Worm (Caenorhabditis elegans) whole organism, mixed stage, embryonic: ENCODE results near the gene fbxa-18.

Experiments used
- M03D4.4 ChIP-seq: sonication (generic microtip); optimal IDR thresholded peaks from 2 replicates; lab custom pipeline; 2017; ENCODE audit warnings: mild to moderate bottlenecking, missing genetic modification characterization, missing compliant biosample characterization
- blmp-1 ChIP-seq: fragments of 150-350 bp; optimal IDR thresholded peaks from 2 replicates; lab custom pipeline; 2014; ENCODE audit warnings: missing biosample characterization, missing genetic modification characterization
- ceh-39 ChIP-seq: fragments of 150-350 bp; optimal IDR thresholded peaks from 2 replicates; lab custom pipeline; 2014; ENCODE audit warnings: missing biosample characterization, missing genetic modification characterization
- ceh-43 ChIP-seq: fragments of 200-800 bp; sonication (Bioruptor generic); optimal IDR thresholded peaks from 2 replicates; lab custom pipeline; 2018; ENCODE audit warnings: mild to moderate bottlenecking, missing genetic modification characterization, moderate library complexity, missing compliant biosample characterization
- ceh-83 ChIP-seq: fragments of 200-800 bp; sonication (Bioruptor generic); optimal IDR thresholded peaks from 2 replicates; lab custom pipeline; 2018; ENCODE audit warnings: mild to moderate bottlenecking, missing genetic modification characterization, missing compliant biosample characterization
- ces-1 ChIP-seq: fragments of 150-350 bp; optimal IDR thresholded peaks from 2 replicates; lab custom pipeline; 2014; ENCODE audit warnings: missing biosample characterization, missing genetic modification reagents, missing genetic modification characterization
- cnd-1 ChIP-seq: fragments of 200-800 bp; sonication (Bioruptor generic); optimal IDR thresholded peaks from 2 replicates; lab custom pipeline; 2018; ENCODE audit warnings: mild to moderate bottlenecking, missing genetic modification characterization, missing compliant biosample characterization
- elt-1 ChIP-seq: sonication (generic microtip); optimal IDR thresholded peaks from 2 replicates; lab custom pipeline; 2017; ENCODE audit warnings: missing genetic modification characterization, mild to moderate bottlenecking, missing compliant biosample characterization, antibody characterized with exemption, moderate library complexity, borderline replicate concordance; ENCODE audit not compliant: insufficient read depth
- elt-3 ChIP-seq: fragments of 150-350 bp; optimal IDR thresholded peaks from 2 replicates; lab custom pipeline; 2014; ENCODE audit warnings: missing biosample characterization, missing genetic modification characterization
- flh-1 ChIP-seq: fragments of 200-800 bp; sonication (Bioruptor generic); optimal IDR thresholded peaks from 2 replicates; lab custom pipeline; 2018; ENCODE audit warnings: mild to moderate bottlenecking, missing genetic modification characterization, moderate library complexity, missing compliant biosample characterization
- ham-2 ChIP-seq: fragments of 200-800 bp; sonication (Bioruptor generic); optimal IDR thresholded peaks from 2 replicates; lab custom pipeline; 2018; ENCODE audit warnings: mild to moderate bottlenecking, missing genetic modification characterization, missing compliant biosample characterization
- hlh-1 ChIP-seq: fragments of 150-350 bp; optimal IDR thresholded peaks from 2 replicates; lab custom pipeline; 2014; ENCODE audit warnings: missing biosample characterization, missing genetic modification reagents, missing genetic modification characterization
- lin-13 ChIP-seq: fragments of 150-350 bp; optimal IDR thresholded peaks from 2 replicates; lab custom pipeline; 2014; ENCODE audit warnings: missing biosample characterization, missing genetic modification characterization
- lin-32 ChIP-seq: fragments of 200-800 bp; sonication (Bioruptor generic); optimal IDR thresholded peaks from 2 replicates; lab custom pipeline; 2018; ENCODE audit warnings: mild to moderate bottlenecking, missing genetic modification characterization, missing compliant biosample characterization
- lsy-2 ChIP-seq: fragments of 150-350 bp; optimal IDR thresholded peaks from 2 replicates; lab custom pipeline; 2014; ENCODE audit warnings: missing biosample characterization, missing genetic modification characterization
- mep-1 ChIP-seq: fragments of 150-350 bp; optimal IDR thresholded peaks from 2 replicates; lab custom pipeline; 2017; ENCODE audit warnings: missing biosample characterization, missing genetic modification reagents, missing genetic modification characterization, inconsistent platforms
- mls-2 ChIP-seq: sonication (generic microtip); optimal IDR thresholded peaks from 2 replicates; lab custom pipeline; 2016; ENCODE audit warnings: mild to moderate bottlenecking, missing genetic modification characterization, moderate library complexity, missing compliant biosample characterization
- nhr-12 ChIP-seq: fragments of 150-350 bp; optimal IDR thresholded peaks from 2 replicates; lab custom pipeline; 2014; ENCODE audit warnings: missing biosample characterization, missing genetic modification characterization
- nhr-2 ChIP-seq: fragments of 150-350 bp; optimal IDR thresholded peaks from 2 replicates; lab custom pipeline; 2014; ENCODE audit warnings: missing biosample characterization, missing genetic modification characterization
- nhr-237 ChIP-seq: fragments of 150-350 bp; optimal IDR thresholded peaks from 2 replicates; lab custom pipeline; 2014; ENCODE audit warnings: missing biosample characterization, missing genetic modification characterization
- nhr-28 ChIP-seq: fragments of 150-350 bp; optimal IDR thresholded peaks from 2 replicates; lab custom pipeline; 2014; ENCODE audit warnings: missing biosample characterization, missing genetic modification characterization
- nhr-76 ChIP-seq: sonication (generic microtip); optimal IDR thresholded peaks from 2 replicates; lab custom pipeline; 2017; ENCODE audit warnings: missing biosample characterization, missing genetic modification characterization
- pha-4 ChIP-seq: fragments of 150-350 bp; optimal IDR thresholded peaks from 2 replicates; lab custom pipeline; 2018; ENCODE audit warnings: missing biosample characterization, missing genetic modification reagents, missing genetic modification characterization
- sem-2 ChIP-seq: fragments of 200-800 bp; sonication (Bioruptor generic); optimal IDR thresholded peaks from 2 replicates; lab custom pipeline; 2018; ENCODE audit warnings: mild to moderate bottlenecking, missing genetic modification characterization, missing compliant biosample characterization
- snpc-4 ChIP-seq: fragments of 150-350 bp; optimal IDR thresholded peaks from 2 replicates; lab custom pipeline; 2014; ENCODE audit warnings: missing biosample characterization, missing genetic modification characterization
- sptf-1 ChIP-seq: sonication (generic microtip); optimal IDR thresholded peaks from 2 replicates; lab custom pipeline; 2017; ENCODE audit warnings: mild to moderate bottlenecking, missing genetic modification characterization, moderate library complexity, missing compliant biosample characterization
- tbx-8 ChIP-seq: fragments of 200-800 bp; sonication (Bioruptor generic); optimal IDR thresholded peaks from 2 replicates; lab custom pipeline; 2018; ENCODE audit warnings: mild to moderate bottlenecking, missing genetic modification characterization, moderate library complexity, missing compliant biosample characterization
- unc-39 ChIP-seq: fragments of 150-350 bp; optimal IDR thresholded peaks from 2 replicates; lab custom pipeline; 2014; ENCODE audit warnings: missing biosample characterization, missing genetic modification characterization
- unc-62 ChIP-seq: fragments of 150-350 bp; optimal IDR thresholded peaks from 2 replicates; lab custom pipeline; 2014; ENCODE audit warnings: missing biosample characterization, missing genetic modification reagents, missing genetic modification characterization
- zip-8 ChIP-seq: fragments of 150-350 bp; optimal IDR thresholded peaks from 2 replicates; lab custom pipeline; 2014; ENCODE audit warnings: missing biosample characterization, missing genetic modification characterization
- ztf-11 ChIP-seq: fragments of 150-350 bp; optimal IDR thresholded peaks from 2 replicates; lab custom pipeline; 2014; ENCODE audit warnings: missing biosample characterization, missing genetic modification characterization

Gene fbxa-18

DNA sequence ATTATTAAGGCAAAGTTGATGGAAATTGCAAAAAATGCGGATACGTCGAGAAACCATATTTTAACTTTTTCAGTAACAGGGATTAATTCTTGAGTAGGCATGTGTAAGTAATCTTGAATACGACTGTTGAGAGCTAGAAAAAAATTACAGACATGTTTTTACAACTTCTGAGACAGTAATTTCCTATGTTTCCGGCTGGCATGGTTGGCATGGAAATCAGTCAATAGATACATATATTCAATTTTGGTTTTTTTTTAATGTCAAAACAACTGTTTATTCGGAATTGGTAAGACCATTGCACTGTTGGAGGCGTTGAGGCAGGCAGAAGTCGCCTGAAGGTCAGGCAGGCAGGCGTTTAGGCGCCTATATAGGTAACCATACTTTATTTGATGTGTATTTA lies 10.9 kb downstream of the fbxa-18 start, which contains the start of gene str-254:
Gene str-254, minus strand, starts transcription at position 101 of the 400 bp plus-strand sequence.
- TF ChIP-seq elt-3 (tag; lab: Kevin White, UChicago) (no peak), blmp-1 (tag; lab: Kevin White, UChicago) (no peak), nhr-237 (tag; lab: Kevin White, UChicago) (no peak), nhr-2 (tag; lab: Kevin White, UChicago) (no peak), ceh-83 (GFP tag; lab: Kevin White, UChicago) (no peak), zip-8 (tag; lab: Kevin White, UChicago) (no peak), flh-1 (no peak), snpc-4 (tag; lab: Kevin White, UChicago) (no peak), sem-2 (no peak), tbx-8 (GFP tag; lab: Kevin White, UChicago) (no peak), nhr-28 (tag; lab: Kevin White, UChicago) (no peak), M03D4.4 (tag; lab: Kevin White, UChicago) (no peak), pha-4 (tag; lab: Kevin White, UChicago) (no peak), lin-32 (GFP tag; lab: Kevin White, UChicago) (no peak), lin-13 (no peak), hlh-1 (tag; lab: Kevin White, UChicago) (no peak)

DNA sequence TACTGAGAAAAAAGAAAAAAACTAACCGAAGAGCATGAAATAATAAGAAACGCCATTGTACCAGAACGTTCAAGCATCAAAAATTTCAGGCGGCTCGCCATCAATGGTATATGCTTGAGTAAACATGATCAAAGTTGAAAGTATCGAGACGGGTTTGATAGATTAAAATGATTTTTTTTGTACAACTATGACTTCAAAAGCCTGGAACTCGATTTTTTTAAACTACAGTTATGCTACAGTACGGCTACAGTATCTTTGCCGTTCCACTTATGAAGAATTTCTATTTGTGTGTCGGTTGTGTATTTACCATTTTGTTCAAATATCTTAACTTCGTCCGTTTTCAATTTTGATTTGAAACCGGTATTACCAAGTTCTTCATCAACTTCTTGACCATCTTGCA lies 12.6 kb downstream of the fbxa-18 start, which contains the start of gene str-97:
Gene str-97, minus strand, starts transcription at position 101 of the 400 bp plus-strand sequence.
- TF ChIP-seq sptf-1 (tag; lab: Kevin White, UChicago) (no peak), ceh-39 (no peak), zip-8 (tag; lab: Kevin White, UChicago) (no peak), pha-4 (tag; lab: Kevin White, UChicago) (no peak), ceh-43 (no peak), nhr-28 (tag; lab: Kevin White, UChicago) (no peak), elt-1 (tag; lab: Kevin White, UChicago) (no peak), lin-32 (GFP tag; lab: Kevin White, UChicago) (no peak), ces-1 (no peak), mep-1 (tag; lab: Kevin White, UChicago) (no peak), sem-2 (no peak), cnd-1 (tag; lab: Kevin White, UChicago) (no peak), blmp-1 (tag; lab: Kevin White, UChicago) (no peak), ztf-11 (no peak), nhr-76 (tag; lab: Kevin White, UChicago) (no peak), unc-39 (tag; lab: Kevin White, UChicago) (no peak), snpc-4 (tag; lab: Kevin White, UChicago) (no peak)

DNA sequence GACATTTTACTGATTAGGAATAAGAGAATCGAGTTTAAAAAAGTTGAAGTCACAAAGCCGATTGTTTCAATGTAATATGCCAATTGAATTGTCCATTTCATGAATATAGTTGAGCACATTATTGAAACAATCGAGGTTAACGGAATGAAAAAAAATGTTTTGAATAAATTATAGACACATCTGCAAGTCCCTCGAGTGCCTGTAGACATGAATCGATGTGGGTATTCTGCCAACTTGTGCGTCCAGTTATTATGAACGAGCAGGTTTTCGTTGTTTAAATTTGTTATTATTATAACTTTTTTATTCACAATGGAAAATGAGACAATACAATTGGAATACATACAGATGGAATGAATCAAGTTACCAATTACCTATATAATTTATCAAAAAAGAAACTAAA lies 15.9 kb downstream of the fbxa-18 start, which contains the start of gene str-99:
Gene str-99, minus strand, starts transcription at position 101 of the 400 bp plus-strand sequence.
- no peak for TF ChIP-seq nhr-76 (tag; lab: Kevin White, UChicago)
- no peak for TF ChIP-seq elt-3 (tag; lab: Kevin White, UChicago)
- no peak for TF ChIP-seq unc-62
- no peak for TF ChIP-seq snpc-4 (tag; lab: Kevin White, UChicago)
- TF ChIP-seq mls-2 (tag; lab: Kevin White, UChicago), result no peak
- TF ChIP-seq sem-2, result no peak
- no peak for TF ChIP-seq ceh-83 (GFP tag; lab: Kevin White, UChicago)
- no peak for TF ChIP-seq flh-1
- no peak for TF ChIP-seq cnd-1 (tag; lab: Kevin White, UChicago)
- TF ChIP-seq nhr-12, result no peak
- TF ChIP-seq nhr-28 (tag; lab: Kevin White, UChicago), result no peak
- no peak for TF ChIP-seq lin-32 (GFP tag; lab: Kevin White, UChicago)
- no peak for TF ChIP-seq ham-2 (GFP tag; lab: Kevin White, UChicago)
- no peak for TF ChIP-seq M03D4.4 (tag; lab: Kevin White, UChicago)
- TF ChIP-seq ceh-43, result no peak
- TF ChIP-seq pha-4 (tag; lab: Kevin White, UChicago), result no peak
- TF ChIP-seq unc-39 (tag; lab: Kevin White, UChicago), result no peak
- no peak for TF ChIP-seq hlh-1 (tag; lab: Kevin White, UChicago)
- TF ChIP-seq lsy-2, result no peak

DNA sequence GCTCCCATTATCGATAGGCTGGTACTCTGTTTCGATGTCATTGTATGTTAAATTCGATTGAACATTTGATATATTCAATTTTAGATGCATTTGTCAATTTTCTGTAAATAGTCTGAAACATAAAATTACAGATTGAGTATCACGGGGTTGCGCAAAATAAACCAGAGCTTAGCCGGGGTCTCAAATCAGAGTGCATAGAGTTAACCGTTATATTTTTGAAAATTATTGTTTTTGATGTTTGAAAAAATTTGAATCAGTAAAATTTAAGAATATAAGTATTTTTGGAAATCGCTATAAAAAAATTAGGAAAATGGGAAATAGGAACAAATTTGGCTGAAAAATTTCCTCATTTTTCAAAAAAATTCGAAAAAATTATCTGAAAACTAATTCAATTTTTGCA lies 17.1 kb downstream of the fbxa-18 start, which contains the start of gene F10A3.17:
Gene F10A3.17, minus strand, starts transcription at position 101 of the 400 bp plus-strand sequence.
- TF ChIP-seq tbx-8 (GFP tag; lab: Kevin White, UChicago) (no peak), zip-8 (tag; lab: Kevin White, UChicago) (no peak), nhr-76 (tag; lab: Kevin White, UChicago) (no peak), ztf-11 (no peak), flh-1 (no peak)
